1 fruit fly cellular context compared by ENCODE assay signal in genomic region chr2L:14619602-14620001, dm6.
TF ChIP-seq lines count a peak whose summit lies in the region.

No protein-coding gene starts in this region.

TF ChIP-seq in whole organism, embryonic, 481 proteins besides CTCF, POLR2A, EP300 and RAD21 (continued from another document):
- TF ChIP-seq Hsf (GFP tag; optimal IDR thresholded peaks at IDR 0.05; lab: Kevin White, UChicago) (peak; percentile 47), Rx (GFP tag; IDR thresholded peaks at IDR 0.05; lab: Robert Waterston, UW) (0 out of 2 replicates have a peak, but pooled peaks have one; percentile 4), hb (GFP tag; IDR thresholded peaks at IDR 0.05; lab: Robert Waterston, UW; ENCODE audit: partially characterized antibody) (no peak), wor (GFP tag; IDR thresholded peaks at IDR 0.05; lab: Robert Waterston, UW) (peak; percentile 28; the same call in 1 of the 2 replicates), YL-1 (GFP tag; optimal IDR thresholded peaks at IDR 0.05; lab: Kevin White, UChicago) (no peak), CG14441 (GFP tag; IDR thresholded peaks at IDR 0.05; lab: Robert Waterston, UW) (peak; percentile 57; the same call in 1 of the 2 replicates), CG43689 (GFP tag; IDR thresholded peaks at IDR 0.05; lab: Robert Waterston, UW) (0 out of 2 replicates have a peak, but pooled peaks have one; percentile 21), az2 (GFP tag; optimal IDR thresholded peaks at IDR 0.05; lab: Kevin White, UChicago) (no peak), Mrtf (GFP tag; IDR thresholded peaks at IDR 0.05; lab: Robert Waterston, UW) (0 out of 3 replicates have a peak, but pooled peaks have one; percentile 17), CG4730 (GFP tag; IDR thresholded peaks at IDR 0.05; lab: Robert Waterston, UW) (peak; percentile 21; the same call in 1 of the 2 replicates), sens (GFP tag; lab: Kevin White, UChicago) (peak; percentile 82), CG9215 (GFP tag; IDR thresholded peaks at IDR 0.05; lab: Robert Waterston, UW) (no peak), dmrt99B (tag; optimal IDR thresholded peaks at IDR 0.05; lab: Kevin White, UChicago) (peak; percentile 35), lilli (GFP tag; optimal IDR thresholded peaks at IDR 0.05; lab: Kevin White, UChicago) (peak; percentile 39), NC2β (GFP tag; optimal IDR thresholded peaks at IDR 0.05; lab: Kevin White, UChicago) (no peak), Oaz (GFP tag; IDR thresholded peaks at IDR 0.05; lab: Robert Waterston, UW) (peak; percentile 47; the same call in 1 of the 2 replicates), onecut (GFP tag; IDR thresholded peaks at IDR 0.05; lab: Robert Waterston, UW) (peak; percentile 35), salm (tag; optimal IDR thresholded peaks at IDR 0.05; lab: Kevin White, UChicago) (no peak), Myb (GFP tag; optimal IDR thresholded peaks at IDR 0.05; lab: Kevin White, UChicago) (peak; percentile 12), E2f2 (GFP tag; IDR thresholded peaks at IDR 0.05; lab: Robert Waterston, UW) (peak; percentile 28; the same call in 1 of the 2 replicates), CG2120 (GFP tag; optimal IDR thresholded peaks at IDR 0.05; lab: Kevin White, UChicago) (peak; percentile 41), luna (GFP tag; optimal IDR thresholded peaks at IDR 0.05; lab: Kevin White, UChicago) (no peak), ro (GFP tag; IDR thresholded peaks at IDR 0.05; lab: Robert Waterston, UW) (no peak), HLH3B (GFP tag; IDR thresholded peaks at IDR 0.05; lab: Robert Waterston, UW) (peak; percentile 59), CG14014 (GFP tag; IDR thresholded peaks at IDR 0.05; lab: Robert Waterston, UW) (0 out of 2 replicates have a peak, but pooled peaks have one; percentile 14), cwo (GFP tag; optimal IDR thresholded peaks at IDR 0.05; lab: Kevin White, UChicago) (peak; percentile 6), CG5245 (GFP tag; optimal IDR thresholded peaks at IDR 0.05; lab: Kevin White, UChicago) (no peak), CG3847 (GFP tag; IDR thresholded peaks at IDR 0.05; lab: Robert Waterston, UW) (peak; percentile 45), CG1233 (GFP tag; optimal IDR thresholded peaks at IDR 0.05; lab: Kevin White, UChicago) (no peak), CG30403 (GFP tag; optimal IDR thresholded peaks at IDR 0.05; lab: Kevin White, UChicago) (peak; percentile 47), CG4707 (GFP tag; optimal IDR thresholded peaks at IDR 0.05; lab: Kevin White, UChicago) (no peak), ham (GFP tag; IDR thresholded peaks at IDR 0.05; lab: Robert Waterston, UW) (no peak), Xbp1 (GFP tag; optimal IDR thresholded peaks at IDR 0.05; lab: Kevin White, UChicago) (peak; percentile 55), CG14667 (GFP tag; IDR thresholded peaks at IDR 0.05; lab: Robert Waterston, UW) (peak; percentile 33; the same call in 1 of the 2 replicates), ranshi (GFP tag; IDR thresholded peaks at IDR 0.05; lab: Robert Waterston, UW) (peak; percentile 57; the same call in 1 of the 2 replicates), mam (GFP tag; optimal IDR thresholded peaks at IDR 0.05; lab: Kevin White, UChicago) (peak; percentile 38), Fer3 (tag; optimal IDR thresholded peaks at IDR 0.05; lab: Kevin White, UChicago) (peak; percentile 4), CG1792 (GFP tag; optimal IDR thresholded peaks at IDR 0.05; lab: Kevin White, UChicago) (peak; percentile 9), CG16779 (GFP tag; IDR thresholded peaks at IDR 0.05; lab: Robert Waterston, UW) (no peak), CG13296 (GFP tag; optimal IDR thresholded peaks at IDR 0.05; lab: Kevin White, UChicago) (peak; percentile 9), grau (tag; optimal IDR thresholded peaks at IDR 0.05; lab: Kevin White, UChicago) (peak; percentile 5), CG11456 (GFP tag; IDR thresholded peaks at IDR 0.05; lab: Robert Waterston, UW) (peak; percentile 64; the same call in 1 of the 3 replicates), Optix (GFP tag; IDR thresholded peaks at IDR 0.05; lab: Robert Waterston, UW) (no peak), CrebB (tag; optimal IDR thresholded peaks at IDR 0.05; lab: Kevin White, UChicago) (no peak), esg (GFP tag; conservative IDR thresholded peaks at IDR 0.05; lab: Robert Waterston, UW) (peak; percentile 53; the same call in 1 of the 2 replicates), Med (GFP tag; lab: Kevin White, UChicago) (peak; percentile 79), lmd (GFP tag; IDR thresholded peaks at IDR 0.05; lab: Robert Waterston, UW) (peak; percentile 53), CG12769 (tag; optimal IDR thresholded peaks at IDR 0.05; lab: Kevin White, UChicago) (peak; percentile 7), CG33213 (GFP tag; optimal IDR thresholded peaks at IDR 0.05; lab: Kevin White, UChicago) (no peak), CG18599 (GFP tag; optimal IDR thresholded peaks at IDR 0.05; lab: Kevin White, UChicago) (peak; percentile 40), Fer1 (GFP tag; optimal IDR thresholded peaks at IDR 0.05; lab: Kevin White, UChicago) (peak; percentile 9), slbo (GFP tag; IDR thresholded peaks at IDR 0.05; lab: Robert Waterston, UW) (peak; percentile 77), ase (GFP tag; IDR thresholded peaks at IDR 0.05; lab: Robert Waterston, UW) (0 out of 3 replicates have a peak, but pooled peaks have one; percentile 23), vvl (GFP tag; IDR thresholded peaks at IDR 0.05; lab: Robert Waterston, UW) (peak; percentile 18; the same call in 1 of the 2 replicates), gem (tag; optimal IDR thresholded peaks at IDR 0.05; lab: Kevin White, UChicago) (peak; percentile 47), CG2712 (tag; optimal IDR thresholded peaks at IDR 0.05; lab: Kevin White, UChicago) (peak; percentile 4), sob (GFP tag; IDR thresholded peaks at IDR 0.05; lab: Robert Waterston, UW) (0 out of 2 replicates have a peak, but pooled peaks have one; percentile 19), CG32532 (GFP tag; IDR thresholded peaks at IDR 0.05; lab: Robert Waterston, UW) (peak; percentile 63; the same call in 1 of the 2 replicates), Antp (GFP tag; optimal IDR thresholded peaks at IDR 0.05; lab: Kevin White, UChicago) (peak; percentile 33), CG2199 (GFP tag; IDR thresholded peaks at IDR 0.05; lab: Robert Waterston, UW) (0 out of 3 replicates have a peak, but pooled peaks have one; percentile 33), CG1602 (GFP tag; optimal IDR thresholded peaks at IDR 0.05; lab: Kevin White, UChicago) (no peak), Atf6 (GFP tag; IDR thresholded peaks at IDR 0.05; lab: Robert Waterston, UW) (peak; percentile 41; the same call in 1 of the 2 replicates), Rfx (GFP tag; IDR thresholded peaks at IDR 0.05; lab: Robert Waterston, UW) (peak; percentile 76), lab (GFP tag; optimal IDR thresholded peaks at IDR 0.05; lab: Kevin White, UChicago) (peak; percentile 57), gsb (GFP tag; IDR thresholded peaks at IDR 0.05; lab: Robert Waterston, UW) (0 out of 2 replicates have a peak, but pooled peaks have one; percentile 7), so (GFP tag; IDR thresholded peaks at IDR 0.05; lab: Robert Waterston, UW) (0 out of 3 replicates have a peak, but pooled peaks have one; percentile 37), Ptx1 (GFP tag; IDR thresholded peaks at IDR 0.05; lab: Robert Waterston, UW) (peak; percentile 68), tgo (GFP tag; IDR thresholded peaks at IDR 0.05; lab: Robert Waterston, UW) (peak; percentile 52; the same call in 2 of the 3 replicates), CG7839 (tag; optimal IDR thresholded peaks at IDR 0.05; lab: Kevin White, UChicago) (peak; percentile 23), Eip74EF (GFP tag; optimal IDR thresholded peaks at IDR 0.05; lab: Kevin White, UChicago) (no peak), H2.0 (GFP tag; IDR thresholded peaks at IDR 0.05; lab: Robert Waterston, UW) (0 out of 2 replicates have a peak, but pooled peaks have one; percentile 38), zfh2 (GFP tag; optimal IDR thresholded peaks at IDR 0.05; lab: Kevin White, UChicago) (peak; percentile 19), dati (GFP tag; IDR thresholded peaks at IDR 0.05; lab: Robert Waterston, UW) (no peak), CG4820 (GFP tag; optimal IDR thresholded peaks at IDR 0.05; lab: Kevin White, UChicago) (no peak), slou (GFP tag; optimal IDR thresholded peaks at IDR 0.05; lab: Kevin White, UChicago) (peak; percentile 33), tio (GFP tag; optimal IDR thresholded peaks at IDR 0.05; lab: Kevin White, UChicago) (peak; percentile 26)
TF ChIP-seq in whole organism, embryonic: peak in this region for 113.
